Worm (Caenorhabditis elegans): Measurements from ENCODE around the gene Y53F4B.20.

The Y53F4B.20 gene

DNA sequence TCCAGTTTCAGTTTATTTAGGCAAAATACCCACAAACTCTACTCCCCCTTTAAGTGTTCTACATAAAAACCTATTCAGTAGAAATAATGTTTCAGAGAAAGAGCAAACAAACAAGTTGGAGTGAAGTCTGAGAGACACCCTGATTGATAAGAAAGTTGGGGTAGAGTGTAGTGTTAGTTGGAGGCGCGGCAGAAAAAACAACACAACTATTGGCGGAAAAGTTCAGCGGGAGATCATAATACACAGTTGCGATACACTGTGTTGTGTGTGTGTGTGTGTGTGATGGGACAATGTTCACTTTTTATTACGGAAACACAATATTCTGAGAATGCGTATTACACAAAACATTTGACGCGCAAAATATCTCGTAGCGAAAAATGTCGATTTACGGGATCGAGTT, 9.5 kb upstream of the Y53F4B.20 start:
- TF ChIP-seq mls-2 (tag; optimal IDR thresholded peaks at IDR 0.05) (no peak), drap-1 (GFP tag; optimal IDR thresholded peaks at IDR 0.05) (no peak), nhr-12 (tag; optimal IDR thresholded peaks at IDR 0.05) (no peak), lsy-2 (tag; optimal IDR thresholded peaks at IDR 0.05) (no peak), ceh-43 (GFP tag; optimal IDR thresholded peaks at IDR 0.05) (no peak)

ce11 chrII:15076778-15077435, 7.4 kb upstream of the Y53F4B.20 start, which contains the start of gene Y53F4B.19:
Y53F4B.19 (plus strand) TSS chrII:15076934.
- TF ChIP-seq lsy-2 (tag; optimal IDR thresholded peaks at IDR 0.05) (peak; percentile 79), ceh-39 (tag; optimal IDR thresholded peaks at IDR 0.05) (peak; percentile 95), mab-5 (tag; optimal IDR thresholded peaks at IDR 0.05) (no peak)

DNA sequence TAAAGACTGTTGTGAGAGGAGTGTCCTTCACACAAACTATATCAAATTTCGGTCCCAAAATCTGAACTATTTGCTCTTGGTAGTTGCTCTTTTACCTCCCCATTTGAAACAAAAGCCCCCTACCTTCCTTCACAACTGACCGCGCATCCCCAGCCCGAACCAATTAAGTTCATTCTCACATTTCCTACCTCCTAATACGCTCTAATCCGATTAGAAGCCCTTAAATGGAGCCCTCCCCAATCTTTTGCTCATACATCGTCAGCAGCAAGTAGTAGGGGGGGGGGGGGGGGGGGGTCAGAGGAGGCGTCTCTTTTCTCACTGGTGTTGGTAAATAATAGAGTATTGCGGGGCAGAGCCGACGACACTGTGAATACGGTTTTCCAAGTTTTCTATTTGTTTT, 3.7 kb upstream of the Y53F4B.20 start:
- no peak for TF ChIP-seq zip-8 (tag; optimal IDR thresholded peaks at IDR 0.05)
- TF ChIP-seq hlh-1 (tag; optimal IDR thresholded peaks at IDR 0.05), result no peak
- TF ChIP-seq sptf-1 (tag; optimal IDR thresholded peaks at IDR 0.05), result peak; percentile 52
- peak; percentile 8 for TF ChIP-seq mls-2 (tag; optimal IDR thresholded peaks at IDR 0.05)
- TF ChIP-seq mab-5 (tag; optimal IDR thresholded peaks at IDR 0.05), result no peak
- TF ChIP-seq ces-1 (GFP tag; optimal IDR thresholded peaks at IDR 0.05), result peak; percentile 58

ce11 chrII:15089086-15089895, 5.0 kb downstream of the Y53F4B.20 start:
- TF ChIP-seq ceh-39 (tag; optimal IDR thresholded peaks at IDR 0.05) (no peak), unc-39 (tag; optimal IDR thresholded peaks at IDR 0.05) (no peak), mls-2 (tag; optimal IDR thresholded peaks at IDR 0.05) (no peak), M03D4.4 (tag; optimal IDR thresholded peaks at IDR 0.05) (peak; percentile 5), flh-1 (GFP tag; optimal IDR thresholded peaks at IDR 0.05) (no peak), snpc-4 (tag; optimal IDR thresholded peaks at IDR 0.05) (no peak), lin-32 (GFP tag; optimal IDR thresholded peaks at IDR 0.05) (no peak), blmp-1 (tag; optimal IDR thresholded peaks at IDR 0.05) (no peak), pha-4 (tag; optimal IDR thresholded peaks at IDR 0.05) (no peak), elt-1 (tag; optimal IDR thresholded peaks at IDR 0.05; ENCODE audit: borderline replicate concordance, insufficient read depth) (no peak), unc-120 (tag; optimal IDR thresholded peaks at IDR 0.05; ENCODE audit: poor library complexity, severe bottlenecking) (no peak), ces-1 (GFP tag; optimal IDR thresholded peaks at IDR 0.05) (peak; percentile 34), nhr-28 (tag; optimal IDR thresholded peaks at IDR 0.05) (no peak), sem-2 (GFP tag; optimal IDR thresholded peaks at IDR 0.05) (no peak), unc-62 (GFP tag; optimal IDR thresholded peaks at IDR 0.05) (no peak), nhr-237 (tag; optimal IDR thresholded peaks at IDR 0.05) (peak; percentile 15), ztf-11 (tag; optimal IDR thresholded peaks at IDR 0.05) (no peak), drap-1 (GFP tag; optimal IDR thresholded peaks at IDR 0.05) (no peak), nhr-76 (tag; optimal IDR thresholded peaks at IDR 0.05) (no peak), zip-8 (tag; optimal IDR thresholded peaks at IDR 0.05) (no peak), ceh-43 (GFP tag; optimal IDR thresholded peaks at IDR 0.05) (no peak), mep-1 (tag; optimal IDR thresholded peaks at IDR 0.05) (no peak), lsy-2 (tag; optimal IDR thresholded peaks at IDR 0.05) (no peak), hlh-1 (tag; optimal IDR thresholded peaks at IDR 0.05) (no peak), sptf-1 (tag; optimal IDR thresholded peaks at IDR 0.05) (no peak), tbx-8 (GFP tag; optimal IDR thresholded peaks at IDR 0.05) (no peak), mab-5 (tag; optimal IDR thresholded peaks at IDR 0.05) (no peak), bed-3 (GFP tag; optimal IDR thresholded peaks at IDR 0.05) (no peak), ceh-83 (GFP tag; optimal IDR thresholded peaks at IDR 0.05) (peak; percentile 45), elt-3 (tag; optimal IDR thresholded peaks at IDR 0.05) (no peak), cnd-1 (tag; optimal IDR thresholded peaks at IDR 0.05) (no peak)

Data from whole organism, mixed stage, embryonic.